Fruit fly (Drosophila melanogaster) whole organism, embryonic: ENCODE results near the gene nAChRalpha6.

Experiments
- ATbp ChIP-seq: fragments of 200-800 bp; sonication (Bioruptor generic); optimal IDR thresholded peaks from 2 replicates; lab custom pipeline; 2017; ENCODE audit warnings: missing biosample characterization, mild to moderate bottlenecking, missing genetic modification characterization, missing genetic modification reagents
- Atf3 ChIP-seq: fragments of 200-800 bp; sonication (Bioruptor generic); optimal IDR thresholded peaks from 3 replicates; lab custom pipeline; 2016; ENCODE audit warnings: missing biosample characterization, missing genetic modification characterization
- Blimp-1 ChIP-seq: fragments of 200-800 bp; sonication (Bioruptor generic); optimal IDR thresholded peaks from 3 replicates; lab custom pipeline; 2018; ENCODE audit warnings: missing biosample characterization, missing genetic modification characterization, mild to moderate bottlenecking, moderate library complexity, missing genetic modification reagents
- CG10267 ChIP-seq: fragments of 200-800 bp; sonication (Bioruptor generic); optimal IDR thresholded peaks from 2 replicates; lab custom pipeline; 2018; ENCODE audit warnings: missing biosample characterization, mild to moderate bottlenecking, missing genetic modification characterization, moderate library complexity
- CG10431 ChIP-seq: fragments of 200-800 bp; sonication (Bioruptor generic); optimal IDR thresholded peaks from 3 replicates; lab custom pipeline; 2018; ENCODE audit warnings: missing biosample characterization, mild to moderate bottlenecking, missing genetic modification characterization
- CG11085 ChIP-seq: fragments of 200-800 bp; sonication (Bioruptor generic); IDR thresholded peaks from 2 replicates; pipeline ENCODE4 v1.3.6; 2022; ENCODE audit warnings: missing biosample characterization, missing genetic modification characterization
- CG11247 ChIP-seq: fragments of 200-800 bp; sonication (Bioruptor generic); IDR thresholded peaks from 2 replicates; pipeline ENCODE4 v1.3.6; 2022; ENCODE audit warnings: missing biosample characterization, missing genetic modification characterization
- CG13296 ChIP-seq: fragments of 200-800 bp; sonication (Bioruptor generic); optimal IDR thresholded peaks from 3 replicates; lab custom pipeline; 2018; ENCODE audit warnings: missing biosample characterization, mild to moderate bottlenecking, missing genetic modification characterization
- CG13894 ChIP-seq: fragments of 200-800 bp; sonication (Bioruptor generic); optimal IDR thresholded peaks from 3 replicates; lab custom pipeline; 2018; ENCODE audit warnings: missing biosample characterization, mild to moderate bottlenecking, missing genetic modification characterization, moderate library complexity
- CG17361 ChIP-seq: fragments of 200-800 bp; sonication (Bioruptor generic); IDR thresholded peaks from 3 replicates; pipeline ENCODE4 v1.3.6; 2022; ENCODE audit warnings: missing biosample characterization, missing genetic modification characterization
- CG18599 ChIP-seq: fragments of 200-800 bp; sonication (Bioruptor generic); optimal IDR thresholded peaks from 3 replicates; lab custom pipeline; 2017; ENCODE audit warnings: missing biosample characterization, missing genetic modification characterization, mild to moderate bottlenecking, moderate library complexity, missing genetic modification reagents
- CG2875 ChIP-seq: fragments of 200-800 bp; sonication (Bioruptor generic); optimal IDR thresholded peaks from 2 replicates; lab custom pipeline; 2017; ENCODE audit warnings: missing biosample characterization, mild to moderate bottlenecking, missing genetic modification characterization, missing genetic modification reagents
- CG32772 ChIP-seq: fragments of 200-800 bp; sonication (Bioruptor generic); IDR thresholded peaks from 2 replicates; pipeline ENCODE4 v1.3.6; 2022; ENCODE audit warnings: missing biosample characterization, missing genetic modification characterization
- CG3407 ChIP-seq: fragments of 200-800 bp; sonication (Bioruptor generic); optimal IDR thresholded peaks from 2 replicates; lab custom pipeline; 2018; ENCODE audit warnings: missing biosample characterization, mild to moderate bottlenecking, missing genetic modification characterization
- CG3726 ChIP-seq: fragments of 200-800 bp; sonication (Bioruptor generic); IDR thresholded peaks from 3 replicates; pipeline ENCODE4, ENCODE4 v1.3.6; 2022; ENCODE audit warnings: missing biosample characterization, missing genetic modification characterization
- CG4404 ChIP-seq: fragments of 200-800 bp; sonication (Bioruptor generic); IDR thresholded peaks from 2 replicates; pipeline ENCODE4 v1.3.6; 2022; ENCODE audit warnings: missing biosample characterization, missing genetic modification characterization
- CG4820 ChIP-seq: fragments of 200-800 bp; sonication (Bioruptor generic); optimal IDR thresholded peaks from 3 replicates; lab custom pipeline; 2016; ENCODE audit warnings: missing biosample characterization, missing genetic modification characterization
- CG6854 ChIP-seq: fragments of 200-800 bp; sonication (Bioruptor generic); optimal IDR thresholded peaks from 3 replicates; lab custom pipeline; 2017; ENCODE audit warnings: missing biosample characterization, mild to moderate bottlenecking, missing genetic modification characterization
- CG7271 ChIP-seq: fragments of 200-800 bp; sonication (Bioruptor generic); optimal IDR thresholded peaks from 2 replicates; lab custom pipeline; 2018; ENCODE audit warnings: missing biosample characterization, mild to moderate bottlenecking, missing genetic modification characterization, moderate library complexity
- CG7839 ChIP-seq: fragments of 200-800 bp; sonication (Bioruptor generic); optimal IDR thresholded peaks from 3 replicates; lab custom pipeline; 2018; ENCODE audit warnings: missing biosample characterization, mild to moderate bottlenecking, missing genetic modification characterization, moderate library complexity
- CG8478 ChIP-seq: fragments of >200 bp; optimal IDR thresholded peaks from 2 replicates; lab custom pipeline; 2018
- CG8944 ChIP-seq: fragments of 200-800 bp; sonication (Bioruptor generic); optimal IDR thresholded peaks from 3 replicates; lab custom pipeline; 2016; ENCODE audit warnings: missing biosample characterization, missing genetic modification characterization
- CG9876 ChIP-seq: fragments of 200-800 bp; sonication (Bioruptor generic); optimal IDR thresholded peaks from 2 replicates; lab custom pipeline; 2016; ENCODE audit warnings: missing biosample characterization, missing genetic modification characterization
- Dek ChIP-seq: fragments of 200-800 bp; sonication (Bioruptor generic); optimal IDR thresholded peaks from 3 replicates; lab custom pipeline; 2019; ENCODE audit warnings: missing biosample characterization, mild to moderate bottlenecking, missing genetic modification characterization, moderate library complexity
- Dip3 ChIP-seq: fragments of 200-800 bp; sonication (Bioruptor generic); optimal IDR thresholded peaks from 3 replicates; lab custom pipeline; 2016; ENCODE audit warnings: missing biosample characterization, missing genetic modification characterization
- Ets97D ChIP-seq: fragments of 200-800 bp; sonication (Bioruptor generic); optimal IDR thresholded peaks from 3 replicates; lab custom pipeline; 2016; ENCODE audit warnings: missing biosample characterization, missing genetic modification characterization
- Nf-YA ChIP-seq: fragments of 200-800 bp; sonication (Bioruptor generic); IDR thresholded peaks from 2 replicates; pipeline ENCODE4 v1.3.6; 2022; ENCODE audit warnings: missing biosample characterization, missing genetic modification characterization
- PHDP ChIP-seq: fragments of 200-800 bp; sonication (Bioruptor generic); optimal IDR thresholded peaks from 3 replicates; lab custom pipeline; 2018; ENCODE audit warnings: missing biosample characterization, mild to moderate bottlenecking, missing genetic modification characterization, moderate library complexity
- Ptx1 ChIP-seq: fragments of 200-800 bp; sonication (Bioruptor generic); IDR thresholded peaks from 2 replicates; pipeline ENCODE4 v1.3.6; 2022; ENCODE audit warnings: missing biosample characterization, missing genetic modification characterization
- Sox100B ChIP-seq: fragments of 200-800 bp; sonication (Bioruptor generic); optimal IDR thresholded peaks from 3 replicates; lab custom pipeline; 2018; ENCODE audit warnings: missing biosample characterization, mild to moderate bottlenecking, missing genetic modification characterization
- Ssrp ChIP-seq: fragments of 200-800 bp; sonication (Bioruptor generic); optimal IDR thresholded peaks from 2 replicates; lab custom pipeline; 2018; ENCODE audit warnings: missing biosample characterization, mild to moderate bottlenecking, missing genetic modification characterization, moderate library complexity
- amos ChIP-seq: fragments of 200-800 bp; sonication (Bioruptor generic); IDR thresholded peaks from 2 replicates; pipeline ENCODE4 v1.3.6; 2022; ENCODE audit warnings: missing biosample characterization, missing genetic modification characterization; ENCODE audit not compliant: partially characterized antibody
- ara ChIP-seq: fragments of 200-800 bp; sonication (Bioruptor generic); IDR thresholded peaks from 2 replicates; pipeline ENCODE4 v1.3.6; 2022; ENCODE audit warnings: missing biosample characterization, missing genetic modification characterization
- ase ChIP-seq: fragments of 200-800 bp; sonication (Bioruptor generic); IDR thresholded peaks from 3 replicates; pipeline ENCODE4 v1.3.6; 2022; ENCODE audit warnings: missing biosample characterization, missing genetic modification characterization
- br ChIP-seq: fragments of >200 bp; optimal IDR thresholded peaks from 2 replicates; lab custom pipeline; 2017
- btn ChIP-seq: fragments of 200-800 bp; sonication (Bioruptor generic); optimal IDR thresholded peaks from 2 replicates; lab custom pipeline; 2016; ENCODE audit warnings: missing biosample characterization, missing genetic modification characterization
- cg ChIP-seq: fragments of 200-800 bp; sonication (Bioruptor generic); optimal IDR thresholded peaks from 3 replicates; lab custom pipeline; 2019; ENCODE audit warnings: missing biosample characterization, mild to moderate bottlenecking, missing genetic modification characterization, moderate library complexity
- crc ChIP-seq: fragments of 200-800 bp; sonication (Bioruptor generic); optimal IDR thresholded peaks from 2 replicates; lab custom pipeline; 2016; ENCODE audit warnings: missing biosample characterization, missing genetic modification characterization
- gcm2 ChIP-seq: fragments of 200-800 bp; sonication (Bioruptor generic); optimal IDR thresholded peaks from 2 replicates; lab custom pipeline; 2016; ENCODE audit warnings: missing biosample characterization, missing genetic modification characterization
- gem ChIP-seq: fragments of 200-800 bp; sonication (Bioruptor generic); optimal IDR thresholded peaks from 2 replicates; lab custom pipeline; 2019; ENCODE audit warnings: missing biosample characterization, mild to moderate bottlenecking, missing genetic modification characterization, moderate library complexity
- jigr1 ChIP-seq: fragments of 200-800 bp; sonication (Bioruptor generic); IDR thresholded peaks from 3 replicates; pipeline ENCODE4 v1.3.6; 2022; ENCODE audit warnings: missing biosample characterization, missing genetic modification characterization
- onecut ChIP-seq: fragments of 200-800 bp; sonication (Bioruptor generic); IDR thresholded peaks from 2 replicates; pipeline ENCODE4 v1.3.6; 2022; ENCODE audit warnings: missing biosample characterization, missing genetic modification characterization
- pan ChIP-seq, 4 experiments: fragments of >200 bp in 3 of 4; fragments of 200-800 bp in 1 of 4; sonication (Bioruptor generic) in 1 of 4; optimal IDR thresholded peaks in 3 of 4; IDR thresholded peaks in 1 of 4; 2 replicates each; pipeline versions ENCODE4 v1.3.6 to Lab custom; 2017 to 2022; ENCODE audit warnings: missing biosample characterization in 2 of 4, missing genetic modification characterization in 2 of 4, mixed read lengths in 1 of 4
- sens ChIP-seq: fragments of 200-800 bp; sonication (Bioruptor generic); peaks from one replicate; lab custom pipeline; 2016; ENCODE audit warnings: missing biosample characterization, missing genetic modification characterization
- sens-2 ChIP-seq: fragments of 200-800 bp; sonication (Bioruptor generic); IDR thresholded peaks from 2 replicates; pipeline ENCODE4 v1.3.6; 2022; ENCODE audit warnings: missing biosample characterization, missing genetic modification characterization
- seq ChIP-seq: fragments of 200-800 bp; sonication (Bioruptor generic); IDR thresholded peaks from 2 replicates; pipeline ENCODE4 v1.3.6; 2022; ENCODE audit warnings: missing biosample characterization, missing genetic modification characterization
- ssp ChIP-seq: fragments of 200-800 bp; sonication (Bioruptor generic); IDR thresholded peaks from 2 replicates; pipeline ENCODE4 v1.3.6; 2022; ENCODE audit warnings: missing biosample characterization, missing genetic modification characterization
- vnd ChIP-seq: fragments of 200-800 bp; sonication (Bioruptor generic); IDR thresholded peaks from 3 replicates; pipeline ENCODE4 v1.3.6; 2022; ENCODE audit warnings: missing biosample characterization, missing genetic modification characterization; ENCODE audit not compliant: partially characterized antibody
- zen ChIP-seq: fragments of 200-800 bp; sonication (Bioruptor generic); optimal IDR thresholded peaks from 3 replicates; lab custom pipeline; 2018; ENCODE audit warnings: missing biosample characterization, mild to moderate bottlenecking, missing genetic modification characterization, moderate library complexity

nAChRalpha6 gene

DNA sequence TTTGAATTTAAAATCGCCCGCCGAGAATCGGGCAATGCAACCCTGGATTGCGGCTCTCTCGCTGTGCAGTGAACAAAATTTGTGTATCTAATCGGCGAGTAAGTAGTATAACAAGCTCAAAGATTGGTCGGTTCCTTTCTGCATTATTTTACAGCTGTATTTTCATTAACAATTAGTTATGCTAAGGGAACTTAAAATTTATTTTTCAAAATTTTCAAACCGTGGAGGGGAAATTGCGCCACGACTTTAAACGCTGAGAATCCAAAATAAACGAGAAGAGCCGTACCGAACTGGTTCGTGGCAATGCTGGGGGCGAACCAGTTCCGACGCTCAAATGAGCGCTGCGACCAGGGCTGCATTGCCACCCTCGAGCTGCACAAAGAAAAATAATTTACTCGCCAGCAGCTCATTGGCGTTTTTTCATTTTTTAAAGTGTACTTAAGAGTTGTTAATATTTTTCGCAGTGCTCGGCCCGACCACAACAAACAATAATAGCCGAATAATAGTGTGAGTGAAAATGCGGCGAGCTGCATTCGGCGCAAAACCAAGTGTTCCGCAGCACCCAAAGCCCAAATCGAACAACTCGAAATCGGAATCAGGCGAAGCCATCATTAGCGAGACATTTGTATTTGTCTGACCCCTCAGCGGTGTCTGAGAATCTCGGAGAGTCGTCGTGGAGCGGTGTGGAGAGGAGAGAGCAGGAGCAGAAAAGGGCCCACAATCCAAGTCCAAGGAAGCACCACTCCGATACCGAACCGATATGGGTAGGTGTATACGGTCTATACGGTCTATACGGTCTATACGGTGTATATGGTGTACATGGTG is 127.8 kb downstream of the nAChRalpha6 start, which contains the start of gene zf30C (continued):
- TF ChIP-seq cg = peak; percentile 31
- no peak for TF ChIP-seq CG7271 (tag; lab: Kevin White, UChicago)
- peak; percentile 62 for TF ChIP-seq gcm2 (GFP tag; lab: Kevin White, UChicago)
- TF ChIP-seq CG10431 = no peak
- peak; percentile 76 for TF ChIP-seq PHDP (tag; lab: Kevin White, UChicago)
- no peak for TF ChIP-seq CG8478
- TF ChIP-seq jigr1 (GFP tag; lab: Robert Waterston, UW) = peak; percentile 74; the same call in 1 of the 3 replicates
- TF ChIP-seq sens-2 (GFP tag; lab: Robert Waterston, UW) = 0 out of 2 replicates have a peak, but pooled peaks have one; percentile 40
- TF ChIP-seq Dip3 = peak; percentile 91
- TF ChIP-seq Ptx1 (GFP tag; lab: Robert Waterston, UW) = peak; percentile 85
- TF ChIP-seq vnd = peak; percentile 57
- peak; percentile 31 for TF ChIP-seq CG3407 (GFP tag; lab: Kevin White, UChicago)
- TF ChIP-seq ara (GFP tag; lab: Robert Waterston, UW) = peak; percentile 83
- TF ChIP-seq br (lab: Kevin White, UChicago) = no peak
- peak; percentile 75 for TF ChIP-seq Ets97D (GFP tag; lab: Kevin White, UChicago)
- TF ChIP-seq CG6854 (GFP tag; lab: Kevin White, UChicago) = peak; percentile 26
- peak; percentile 94 for TF ChIP-seq CG8944
- TF ChIP-seq CG4404 = peak; percentile 80
- peak; percentile 86 for TF ChIP-seq CG11247 (GFP tag; lab: Robert Waterston, UW)
- TF ChIP-seq Nf-YA = peak; percentile 30; the same call in 1 of the 2 replicates
- peak; percentile 78 for TF ChIP-seq zen (tag; lab: Kevin White, UChicago)
- TF ChIP-seq Dek (tag; lab: Kevin White, UChicago) = peak; percentile 64
- TF ChIP-seq CG11085 (GFP tag; lab: Robert Waterston, UW) = peak; percentile 81
- TF ChIP-seq CG2875 (GFP tag; lab: Kevin White, UChicago) = peak; percentile 39
- no peak for TF ChIP-seq pan (optimal IDR thresholded peaks at IDR 0.05; lab: Kevin White, UChicago)
- peak in 1 of 2 experiments; percentile 87 for TF ChIP-seq pan (GFP tag; optimal IDR thresholded peaks at IDR 0.05 in 1 of 2, IDR thresholded peaks at IDR 0.05 in 1 of 2)
- peak; percentile 87 for TF ChIP-seq CG4820
- TF ChIP-seq seq (GFP tag; lab: Robert Waterston, UW) = peak; percentile 86
- TF ChIP-seq amos (GFP tag; lab: Robert Waterston, UW) = peak; percentile 68
- peak; percentile 76 for TF ChIP-seq Ssrp (tag; lab: Kevin White, UChicago)
- peak; percentile 97 for TF ChIP-seq sens (GFP tag; lab: Kevin White, UChicago)
- TF ChIP-seq CG9876 (GFP tag; lab: Kevin White, UChicago) = peak; percentile 85
- peak; percentile 76 for TF ChIP-seq CG7839 (tag; lab: Kevin White, UChicago)
- TF ChIP-seq CG18599 (GFP tag; lab: Kevin White, UChicago) = peak; percentile 85
- peak; percentile 58 for TF ChIP-seq CG13894 (tag; lab: Kevin White, UChicago)
- TF ChIP-seq crc = peak; percentile 78
- peak; percentile 70 for TF ChIP-seq CG10267 (tag; lab: Kevin White, UChicago)
- TF ChIP-seq ssp (GFP tag; lab: Robert Waterston, UW) = peak; percentile 70
- TF ChIP-seq ATbp (GFP tag; lab: Kevin White, UChicago) = peak; percentile 80
- TF ChIP-seq gem = peak; percentile 85
- peak; percentile 86; the same call in 2 of the 3 replicates for TF ChIP-seq CG3726
- TF ChIP-seq CG32772 (GFP tag; lab: Robert Waterston, UW) = peak; percentile 81
- peak; percentile 77 for TF ChIP-seq onecut (GFP tag; lab: Robert Waterston, UW)
- peak; percentile 68 for TF ChIP-seq Blimp-1 (GFP tag; lab: Kevin White, UChicago)
- TF ChIP-seq ase = peak; percentile 77
- peak; percentile 77 for TF ChIP-seq CG13296
- TF ChIP-seq btn (GFP tag; lab: Kevin White, UChicago) = peak; percentile 16
- peak; percentile 84 for TF ChIP-seq Atf3
- peak; percentile 77 for TF ChIP-seq CG17361 (GFP tag; lab: Robert Waterston, UW)
- peak; percentile 52 for TF ChIP-seq Sox100B (GFP tag; lab: Kevin White, UChicago)
